Fruit fly (Drosophila melanogaster) whole organism, adult: ENCODE results near the gene heph.

Source experiments
- CG11617 ChIP-seq: fragments of 200-800 bp; sonication (Bioruptor generic); optimal IDR thresholded peaks from 2 replicates; lab custom pipeline; 2017; ENCODE audit warnings: mild to moderate bottlenecking, missing biosample characterization, missing genetic modification reagents, missing genetic modification characterization
- CG12768 ChIP-seq: fragments of 200-800 bp; sonication (Bioruptor generic); optimal IDR thresholded peaks from 2 replicates; lab custom pipeline; 2017; ENCODE audit warnings: missing biosample characterization, missing genetic modification characterization, mild to moderate bottlenecking, moderate library complexity, missing genetic modification reagents
- CG14711 ChIP-seq: fragments of 200-800 bp; sonication (Bioruptor generic); optimal IDR thresholded peaks from 2 replicates; lab custom pipeline; 2018; ENCODE audit warnings: missing biosample characterization, mild to moderate bottlenecking, missing genetic modification characterization, moderate library complexity
- CG1620 ChIP-seq: fragments of 200-800 bp; sonication (Bioruptor generic); optimal IDR thresholded peaks from 2 replicates; lab custom pipeline; 2016; ENCODE audit warnings: missing biosample characterization, missing genetic modification characterization
- CG33017 ChIP-seq: fragments of 200-800 bp; sonication (Bioruptor generic); optimal IDR thresholded peaks from 2 replicates; lab custom pipeline; 2018; ENCODE audit warnings: missing biosample characterization, mild to moderate bottlenecking, missing genetic modification characterization, moderate library complexity
- CG5204 ChIP-seq: fragments of 200-800 bp; sonication (Bioruptor generic); optimal IDR thresholded peaks from 2 replicates; lab custom pipeline; 2016; ENCODE audit warnings: missing biosample characterization, missing genetic modification characterization
- CG7045 ChIP-seq: fragments of 200-800 bp; sonication (Bioruptor generic); optimal IDR thresholded peaks from 2 replicates; lab custom pipeline; 2017; ENCODE audit warnings: missing biosample characterization, mild to moderate bottlenecking, missing genetic modification characterization
- CG7101 ChIP-seq: fragments of 200-800 bp; sonication (Bioruptor generic); optimal IDR thresholded peaks from 2 replicates; lab custom pipeline; 2018; ENCODE audit warnings: missing biosample characterization, mild to moderate bottlenecking, missing genetic modification characterization, moderate library complexity
- Clk ChIP-seq: fragments of 200-800 bp; sonication (Bioruptor generic); optimal IDR thresholded peaks from 2 replicates; lab custom pipeline; 2017; ENCODE audit warnings: missing biosample characterization, missing genetic modification characterization
- Crg-1 ChIP-seq: fragments of 200-800 bp; sonication (Bioruptor generic); optimal IDR thresholded peaks from 2 replicates; lab custom pipeline; 2016; ENCODE audit warnings: missing biosample characterization, missing genetic modification characterization
- Hr96 ChIP-seq: fragments of 200-800 bp; sonication (Bioruptor generic); optimal IDR thresholded peaks from 2 replicates; lab custom pipeline; 2016; ENCODE audit warnings: missing biosample characterization, missing genetic modification characterization
- Mnt ChIP-seq: fragments of 200-800 bp; sonication (Bioruptor generic); optimal IDR thresholded peaks from 2 replicates; lab custom pipeline; 2016; ENCODE audit warnings: missing biosample characterization, mild to moderate bottlenecking, missing genetic modification characterization
- bab1 ChIP-seq: fragments of 200-800 bp; sonication (Bioruptor generic); optimal IDR thresholded peaks from 3 replicates; lab custom pipeline; 2019; ENCODE audit warnings: missing biosample characterization, mild to moderate bottlenecking, missing genetic modification characterization, moderate library complexity
- cic ChIP-seq: fragments of 200-800 bp; sonication (Bioruptor generic); optimal IDR thresholded peaks from 2 replicates; lab custom pipeline; 2017; ENCODE audit warnings: missing biosample characterization, mild to moderate bottlenecking, missing genetic modification characterization, moderate library complexity
- cnc ChIP-seq, 2 experiments: fragments of >200 bp; optimal IDR thresholded peaks; 2 replicates each; lab custom pipeline; 2017
- kay ChIP-seq: fragments of 200-800 bp; sonication (Bioruptor generic); peaks from one replicate; lab custom pipeline; 2016; ENCODE audit warnings: missing biosample characterization, missing genetic modification characterization, borderline replicate concordance
- ovo ChIP-seq: fragments of 200-800 bp; sonication (Bioruptor generic); optimal IDR thresholded peaks from 2 replicates; lab custom pipeline; 2016; ENCODE audit warnings: missing biosample characterization, missing genetic modification characterization
- pad ChIP-seq: fragments of 200-800 bp; sonication (Bioruptor generic); optimal IDR thresholded peaks from 3 replicates; lab custom pipeline; 2017; ENCODE audit warnings: missing biosample characterization, missing genetic modification characterization, mild to moderate bottlenecking, moderate library complexity, missing genetic modification reagents
- tj ChIP-seq: fragments of 200-800 bp; sonication (Bioruptor generic); optimal IDR thresholded peaks from 3 replicates; lab custom pipeline; 2017; ENCODE audit warnings: missing biosample characterization, mild to moderate bottlenecking, missing genetic modification characterization, moderate library complexity
- toe ChIP-seq: fragments of 200-800 bp; sonication (Bioruptor generic); optimal IDR thresholded peaks from 2 replicates; lab custom pipeline; 2016; ENCODE audit warnings: missing biosample characterization, missing genetic modification characterization

The heph gene

dm6 chr3R:31986775-31987349 is 28.5 kb downstream of the heph start:
- TF ChIP-seq CG7101 (tag; lab: Kevin White, UChicago) (no peak), Mnt (peak; percentile 21), CG14711 (tag; lab: Kevin White, UChicago) (no peak), tj (GFP tag; lab: Kevin White, UChicago) (peak; percentile 48), pad (GFP tag; lab: Kevin White, UChicago) (no peak), toe (GFP tag; lab: Kevin White, UChicago) (no peak), cic (GFP tag; lab: Kevin White, UChicago) (no peak), Hr96 (GFP tag; lab: Kevin White, UChicago) (no peak), kay (GFP tag; lab: Kevin White, UChicago) (no peak), Clk (no peak), bab1 (peak; percentile 72), ovo (no peak), CG12768 (GFP tag; lab: Kevin White, UChicago) (no peak), cnc (optimal IDR thresholded peaks at IDR 0.05; lab: Kevin White, UChicago) (no peak), CG1620 (GFP tag; lab: Kevin White, UChicago) (no peak), CG33017 (tag; lab: Kevin White, UChicago) (no peak), CG5204 (GFP tag; lab: Kevin White, UChicago) (no peak), CG7045 (GFP tag; lab: Kevin White, UChicago) (no peak), CG11617 (GFP tag; lab: Kevin White, UChicago) (no peak), Crg-1 (no peak)

- TF ChIP-seq bab1 (peak; percentile 80), CG11617 (GFP tag; lab: Kevin White, UChicago) (no peak), CG7101 (tag; lab: Kevin White, UChicago) (peak; percentile 5), CG1620 (GFP tag; lab: Kevin White, UChicago) (peak; percentile 1), CG14711 (tag; lab: Kevin White, UChicago) (no peak), Mnt (peak; percentile 30), tj (GFP tag; lab: Kevin White, UChicago) (no peak), kay (GFP tag; lab: Kevin White, UChicago) (no peak), pad (GFP tag; lab: Kevin White, UChicago) (no peak), CG7045 (GFP tag; lab: Kevin White, UChicago) (no peak), Crg-1 (no peak)
These were observed 29.7 kb downstream of the heph start for dm6 chr3R:31985603-31986002.

dm6 chr3R:31978418-31978817 is 36.9 kb downstream of the heph start:
- no peak for TF ChIP-seq cnc (optimal IDR thresholded peaks at IDR 0.05; lab: Kevin White, UChicago)
- TF ChIP-seq tj (GFP tag; lab: Kevin White, UChicago): no peak
- no peak for TF ChIP-seq Crg-1
- TF ChIP-seq CG1620 (GFP tag; lab: Kevin White, UChicago): no peak
- no peak for TF ChIP-seq pad (GFP tag; lab: Kevin White, UChicago)
- TF ChIP-seq cic (GFP tag; lab: Kevin White, UChicago): no peak
- no peak for TF ChIP-seq Hr96 (GFP tag; lab: Kevin White, UChicago)
- no peak for TF ChIP-seq CG7045 (GFP tag; lab: Kevin White, UChicago)

- TF ChIP-seq cic (GFP tag; lab: Kevin White, UChicago): no peak
- TF ChIP-seq Hr96 (GFP tag; lab: Kevin White, UChicago): no peak
- TF ChIP-seq Mnt: no peak
- TF ChIP-seq CG5204 (GFP tag; lab: Kevin White, UChicago): no peak
- TF ChIP-seq CG1620 (GFP tag; lab: Kevin White, UChicago): no peak
- TF ChIP-seq ovo: no peak
- TF ChIP-seq toe (GFP tag; lab: Kevin White, UChicago): no peak
- no peak for TF ChIP-seq CG7045 (GFP tag; lab: Kevin White, UChicago)
- no peak for TF ChIP-seq Crg-1
- no peak for TF ChIP-seq bab1
- no peak for TF ChIP-seq kay (GFP tag; lab: Kevin White, UChicago)
- TF ChIP-seq CG7101 (tag; lab: Kevin White, UChicago): no peak
- no peak for TF ChIP-seq Clk
- TF ChIP-seq CG12768 (GFP tag; lab: Kevin White, UChicago): no peak
- no peak for TF ChIP-seq pad (GFP tag; lab: Kevin White, UChicago)
These were observed 37.7 kb downstream of the heph start, which contains the start of gene CG2003 for dm6 chr3R:31977548-31978133. Gene CG2003 (plus strand): TSS chr3R:31978121.

- TF ChIP-seq CG12768 (GFP tag; lab: Kevin White, UChicago) (no peak), bab1 (no peak), CG1620 (GFP tag; lab: Kevin White, UChicago) (no peak)
These were observed 38.5 kb downstream of the heph start for dm6 chr3R:31976784-31977183.

dm6 chr3R:31973155-31973554 is 42.2 kb downstream of the heph start:
- no peak for TF ChIP-seq tj (GFP tag; lab: Kevin White, UChicago)

dm6 chr3R:31969440-31969839 is 45.9 kb downstream of the heph start:
- no peak for TF ChIP-seq toe (GFP tag; lab: Kevin White, UChicago)
- TF ChIP-seq CG1620 (GFP tag; lab: Kevin White, UChicago): no peak
- no peak for TF ChIP-seq CG7045 (GFP tag; lab: Kevin White, UChicago)
- no peak for TF ChIP-seq Crg-1
- TF ChIP-seq CG33017 (tag; lab: Kevin White, UChicago): no peak
- TF ChIP-seq Clk: no peak
- TF ChIP-seq bab1: no peak
- TF ChIP-seq CG14711 (tag; lab: Kevin White, UChicago): no peak
- no peak for TF ChIP-seq tj (GFP tag; lab: Kevin White, UChicago)
- no peak for TF ChIP-seq kay (GFP tag; lab: Kevin White, UChicago)
